Fruit fly (Drosophila melanogaster) whole organism, pupa: Measurements from ENCODE around the gene CG9586.

Source experiments
- CG32121 ChIP-seq: fragments of 200-800 bp; sonication (Bioruptor generic); IDR thresholded peaks from 2 replicates; pipeline ENCODE4 v1.3.6; 2022; ENCODE audit warnings: missing biosample characterization, missing genetic modification characterization
- CG4496 ChIP-seq: fragments of 200-800 bp; sonication (Bioruptor generic); IDR thresholded peaks from 3 replicates; pipeline ENCODE4 v1.3.6; 2022; ENCODE audit warnings: missing biosample characterization, missing genetic modification characterization
- CG8159 ChIP-seq: fragments of 200-800 bp; sonication (Bioruptor generic); optimal IDR thresholded peaks from 3 replicates; lab custom pipeline; 2018; ENCODE audit warnings: missing biosample characterization, mild to moderate bottlenecking, missing genetic modification characterization, moderate library complexity
- D1 ChIP-seq: fragments of 200-800 bp; sonication (Bioruptor generic); optimal IDR thresholded peaks from 2 replicates; lab custom pipeline; 2018; ENCODE audit warnings: missing biosample characterization, mild to moderate bottlenecking, missing genetic modification characterization, moderate library complexity
- Snoo ChIP-seq: fragments of 200-800 bp; sonication (Bioruptor generic); optimal IDR thresholded peaks from 3 replicates; lab custom pipeline; 2017; ENCODE audit warnings: missing biosample characterization, mild to moderate bottlenecking, missing genetic modification characterization, inconsistent platforms

- TF ChIP-seq Snoo (peak; percentile 5), CG32121 (peak; percentile 87), CG8159 (tag; lab: Kevin White, UChicago) (peak; percentile 64), CG4496 (GFP tag; lab: Robert Waterston, UW) (peak; percentile 87; the same call in 2 of the 3 replicates), D1 (tag; lab: Kevin White, UChicago) (no peak)
Observed at dm6 chr2L:9207133-9207532, 40.8 kb upstream of the CG9586 start.
